Worm (Caenorhabditis elegans) whole organism, L2 larva: ENCODE measurements around the gene klp-17.

Source experiments
- ama-1 ChIP-seq: fragments of 150-350 bp; optimal IDR thresholded peaks from 2 replicates; lab custom pipeline; 2018; ENCODE audit warnings: inconsistent platforms
- nhr-237 ChIP-seq: fragments of 150-350 bp; optimal IDR thresholded peaks from 2 replicates; lab custom pipeline; 2014; ENCODE audit warnings: missing biosample characterization, missing genetic modification characterization

- TF ChIP-seq ama-1 (lab: Kevin White, UChicago) (no peak), nhr-237 (no peak)
These were observed 23.6 kb downstream of the klp-17 start, which contains the start of gene adbp-1 for ce11 chrII:11443862-11444261.
